In the genomic region with DNA sequence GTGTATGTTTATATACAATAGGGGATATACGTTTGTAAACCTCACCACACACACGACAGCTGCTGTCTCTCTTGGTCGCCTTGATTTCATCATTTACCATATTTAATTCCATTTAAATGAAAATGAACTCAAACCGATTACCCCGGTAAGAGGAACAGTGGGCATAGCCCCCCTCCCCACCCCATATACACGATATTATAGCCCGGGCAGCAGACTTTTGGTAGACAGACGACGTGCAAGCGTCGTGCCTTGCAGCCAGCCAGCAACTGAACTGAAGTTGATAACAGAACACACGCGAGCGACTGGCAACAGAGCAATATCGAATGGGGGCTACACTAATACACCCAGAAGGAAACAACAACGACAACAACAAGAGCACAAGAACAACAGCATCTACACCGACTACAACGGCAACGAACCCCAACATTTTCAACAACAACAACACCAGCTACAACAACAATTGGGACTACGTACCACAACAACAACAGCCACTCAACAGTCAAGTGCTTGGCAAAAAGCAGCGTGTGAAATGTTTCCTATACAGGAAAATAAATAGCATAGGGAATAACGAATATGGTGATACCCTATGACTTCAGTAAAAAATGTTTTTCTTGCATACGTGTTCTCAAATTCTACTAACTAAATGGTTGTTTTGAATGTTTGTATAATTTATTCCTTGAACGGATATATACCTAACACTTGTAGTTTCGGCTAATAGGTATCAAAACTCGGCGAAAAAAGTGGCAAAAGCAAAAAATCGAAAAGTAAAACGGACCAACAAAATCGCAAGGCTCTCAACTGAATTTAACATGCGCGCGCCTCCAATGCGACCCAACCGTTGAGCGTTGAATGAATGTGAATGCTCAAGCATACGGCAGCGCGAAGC, we compare ENCODE assay signal across 1 fruit fly cellular context.
TF ChIP-seq lines count a peak whose summit lies in the region.

No protein-coding gene starts in this region.

TF ChIP-seq in whole organism, embryonic, 481 proteins besides CTCF, POLR2A, EP300 and RAD21 (continued from another document and continues in another):
- peak; percentile 17 for TF ChIP-seq CG34422 (GFP tag; IDR thresholded peaks at IDR 0.05; lab: Robert Waterston, UW)
- TF ChIP-seq CG12391 (tag; optimal IDR thresholded peaks at IDR 0.05; lab: Kevin White, UChicago) = peak; percentile 87
- TF ChIP-seq D19A (tag; optimal IDR thresholded peaks at IDR 0.05; lab: Kevin White, UChicago) = peak; percentile 98
- peak; percentile 49 for TF ChIP-seq CG13123 (GFP tag; optimal IDR thresholded peaks at IDR 0.05; lab: Kevin White, UChicago)
- no peak for TF ChIP-seq cad (GFP tag; optimal IDR thresholded peaks at IDR 0.05; lab: Kevin White, UChicago)
- TF ChIP-seq stwl (tag; optimal IDR thresholded peaks at IDR 0.05; lab: Kevin White, UChicago) = no peak
- TF ChIP-seq row (GFP tag; IDR thresholded peaks at IDR 0.05; lab: Robert Waterston, UW) = peak; percentile 95
- TF ChIP-seq ind (GFP tag; optimal IDR thresholded peaks at IDR 0.05; lab: Kevin White, UChicago) = peak; percentile 78
- TF ChIP-seq nom (GFP tag; optimal IDR thresholded peaks at IDR 0.05; lab: Kevin White, UChicago) = no peak
- peak; percentile 85 for TF ChIP-seq phol (tag; optimal IDR thresholded peaks at IDR 0.05; lab: Kevin White, UChicago)
- TF ChIP-seq CG7745 (tag; optimal IDR thresholded peaks at IDR 0.05; lab: Kevin White, UChicago) = no peak
- TF ChIP-seq ewg (GFP tag; optimal IDR thresholded peaks at IDR 0.05; lab: Kevin White, UChicago) = peak; percentile 77
- peak; percentile 80 for TF ChIP-seq Hmr (GFP tag; optimal IDR thresholded peaks at IDR 0.05; lab: Kevin White, UChicago)
- peak; percentile 77 for TF ChIP-seq Atf6 (GFP tag; IDR thresholded peaks at IDR 0.05; lab: Robert Waterston, UW)
- peak; percentile 70 for TF ChIP-seq CG9876 (GFP tag; optimal IDR thresholded peaks at IDR 0.05; lab: Kevin White, UChicago)
- peak; percentile 95 for TF ChIP-seq crol (GFP tag; IDR thresholded peaks at IDR 0.05; lab: Robert Waterston, UW)
- TF ChIP-seq CG12104 (GFP tag; optimal IDR thresholded peaks at IDR 0.05; lab: Kevin White, UChicago) = peak; percentile 42
- TF ChIP-seq CG5180 (GFP tag; optimal IDR thresholded peaks at IDR 0.05; lab: Kevin White, UChicago) = peak; percentile 94
- TF ChIP-seq bcd (GFP tag; optimal IDR thresholded peaks at IDR 0.05; lab: Kevin White, UChicago) = peak; percentile 70
- TF ChIP-seq ems (GFP tag; optimal IDR thresholded peaks at IDR 0.05; lab: Kevin White, UChicago) = peak; percentile 81
- peak; percentile 30 for TF ChIP-seq CG15696 (tag; optimal IDR thresholded peaks at IDR 0.05; lab: Kevin White, UChicago)
- TF ChIP-seq CG16779 (GFP tag; IDR thresholded peaks at IDR 0.05; lab: Robert Waterston, UW) = peak; percentile 48; the same call in 1 of the 2 replicates
- TF ChIP-seq seq (GFP tag; IDR thresholded peaks at IDR 0.05; lab: Robert Waterston, UW) = peak; percentile 82
- TF ChIP-seq amos (GFP tag; IDR thresholded peaks at IDR 0.05; lab: Robert Waterston, UW; ENCODE audit: partially characterized antibody) = no peak; the same call in 1 of the 2 replicates
- TF ChIP-seq CG13894 (tag; optimal IDR thresholded peaks at IDR 0.05; lab: Kevin White, UChicago) = peak; percentile 88
- TF ChIP-seq CG4707 (GFP tag; optimal IDR thresholded peaks at IDR 0.05; lab: Kevin White, UChicago) = no peak
- TF ChIP-seq cas (GFP tag; IDR thresholded peaks at IDR 0.05; lab: Robert Waterston, UW) = peak; percentile 50
- TF ChIP-seq TFAM (GFP tag; optimal IDR thresholded peaks at IDR 0.05; lab: Kevin White, UChicago) = no peak
- peak; percentile 81 for TF ChIP-seq NfI (GFP tag; optimal IDR thresholded peaks at IDR 0.05; lab: Kevin White, UChicago)
- TF ChIP-seq insv (GFP tag; optimal IDR thresholded peaks at IDR 0.05; lab: Kevin White, UChicago) = no peak
- peak; percentile 72 for TF ChIP-seq scrt (GFP tag; optimal IDR thresholded peaks at IDR 0.05; lab: Kevin White, UChicago)
- peak; percentile 70 for TF ChIP-seq CG4820 (GFP tag; optimal IDR thresholded peaks at IDR 0.05; lab: Kevin White, UChicago)
- TF ChIP-seq nerfin-2 (GFP tag; IDR thresholded peaks at IDR 0.05; lab: Robert Waterston, UW; ENCODE audit: partially characterized antibody) = peak; percentile 25; the same call in 1 of the 2 replicates
- no peak for TF ChIP-seq kah (GFP tag; optimal IDR thresholded peaks at IDR 0.05; lab: Kevin White, UChicago)
- TF ChIP-seq Awh (GFP tag; IDR thresholded peaks at IDR 0.05; lab: Robert Waterston, UW) = peak; percentile 61; the same call in 1 of the 2 replicates
- peak; percentile 66 for TF ChIP-seq fd64A (GFP tag; optimal IDR thresholded peaks at IDR 0.05; lab: Kevin White, UChicago)
- TF ChIP-seq so (GFP tag; IDR thresholded peaks at IDR 0.05; lab: Robert Waterston, UW) = peak; percentile 85
- no peak for TF ChIP-seq br (optimal IDR thresholded peaks at IDR 0.05; lab: Kevin White, UChicago)
- TF ChIP-seq CG8388 (GFP tag; optimal IDR thresholded peaks at IDR 0.05; lab: Kevin White, UChicago) = peak; percentile 68
- TF ChIP-seq CG9609 (GFP tag; optimal IDR thresholded peaks at IDR 0.05; lab: Kevin White, UChicago) = peak; percentile 88
- TF ChIP-seq Sin3A (optimal IDR thresholded peaks at IDR 0.05; lab: Kevin White, UChicago) = no peak
- peak; percentile 86 for TF ChIP-seq CG14014 (GFP tag; IDR thresholded peaks at IDR 0.05; lab: Robert Waterston, UW)
- TF ChIP-seq Med (GFP tag; lab: Kevin White, UChicago) = peak; percentile 93
- peak; percentile 86 for TF ChIP-seq Camta (GFP tag; optimal IDR thresholded peaks at IDR 0.05; lab: Kevin White, UChicago)
- peak; percentile 70 for TF ChIP-seq CG10654 (GFP tag; optimal IDR thresholded peaks at IDR 0.05; lab: Kevin White, UChicago)
- peak; percentile 27; the same call in 2 of the 3 replicates for TF ChIP-seq CG11560 (tag; IDR thresholded peaks at IDR 0.05; lab: Robert Waterston, UW)
- TF ChIP-seq CG10565 (GFP tag; optimal IDR thresholded peaks at IDR 0.05; lab: Kevin White, UChicago) = peak; percentile 27
- TF ChIP-seq CG13624 (GFP tag; optimal IDR thresholded peaks at IDR 0.05; lab: Kevin White, UChicago) = peak; percentile 84
- TF ChIP-seq PHDP (tag; optimal IDR thresholded peaks at IDR 0.05; lab: Kevin White, UChicago) = peak; percentile 84
- peak; percentile 66 for TF ChIP-seq CG2889 (GFP tag; IDR thresholded peaks at IDR 0.05; lab: Robert Waterston, UW)
- peak; percentile 65 for TF ChIP-seq CG33213 (GFP tag; optimal IDR thresholded peaks at IDR 0.05; lab: Kevin White, UChicago)
- no peak for TF ChIP-seq mld (GFP tag; IDR thresholded peaks at IDR 0.05; lab: Robert Waterston, UW; ENCODE audit: partially characterized antibody)
- TF ChIP-seq E2f2 (GFP tag; IDR thresholded peaks at IDR 0.05; lab: Robert Waterston, UW) = peak; percentile 49
- TF ChIP-seq Ptx1 (GFP tag; IDR thresholded peaks at IDR 0.05; lab: Robert Waterston, UW) = peak; percentile 87
- peak; percentile 65 for TF ChIP-seq run (tag; optimal IDR thresholded peaks at IDR 0.05; lab: Kevin White, UChicago)
- TF ChIP-seq CG30431 (GFP tag; optimal IDR thresholded peaks at IDR 0.05; lab: Kevin White, UChicago) = peak; percentile 70
- no peak for TF ChIP-seq MESR4 (GFP tag; optimal IDR thresholded peaks at IDR 0.05; lab: Kevin White, UChicago)
- TF ChIP-seq CG8944 (GFP tag; optimal IDR thresholded peaks at IDR 0.05; lab: Kevin White, UChicago) = peak; percentile 76
- peak; percentile 69 for TF ChIP-seq luna (GFP tag; optimal IDR thresholded peaks at IDR 0.05; lab: Kevin White, UChicago)
- peak; percentile 77 for TF ChIP-seq CG7357 (GFP tag; IDR thresholded peaks at IDR 0.05; lab: Robert Waterston, UW)
- peak; percentile 44 for TF ChIP-seq CG31224 (GFP tag; IDR thresholded peaks at IDR 0.05; lab: Robert Waterston, UW)
- TF ChIP-seq hkb (optimal IDR thresholded peaks at IDR 0.05; lab: Kevin White, UChicago) = no peak
- TF ChIP-seq hkb (GFP tag; IDR thresholded peaks at IDR 0.05; lab: Robert Waterston, UW) = peak; percentile 90
- peak; percentile 37 for TF ChIP-seq CG9437 (GFP tag; optimal IDR thresholded peaks at IDR 0.05; lab: Kevin White, UChicago)
- peak; percentile 66 for TF ChIP-seq Bgb (GFP tag; IDR thresholded peaks at IDR 0.05; lab: Robert Waterston, UW; ENCODE audit: partially characterized antibody)
- TF ChIP-seq tio (GFP tag; optimal IDR thresholded peaks at IDR 0.05; lab: Kevin White, UChicago) = peak; percentile 77
- TF ChIP-seq schlank (tag; optimal IDR thresholded peaks at IDR 0.05; lab: Kevin White, UChicago) = peak; percentile 66
- peak; percentile 85 for TF ChIP-seq Antp (GFP tag; optimal IDR thresholded peaks at IDR 0.05; lab: Kevin White, UChicago)
- TF ChIP-seq Dfd (GFP tag; optimal IDR thresholded peaks at IDR 0.05; lab: Kevin White, UChicago) = no peak
- peak; percentile 87 for TF ChIP-seq tgo (GFP tag; IDR thresholded peaks at IDR 0.05; lab: Robert Waterston, UW)
- TF ChIP-seq nmo (GFP tag; optimal IDR thresholded peaks at IDR 0.05; lab: Kevin White, UChicago) = peak; percentile 86
- TF ChIP-seq HLHmδ (GFP tag; optimal IDR thresholded peaks at IDR 0.05; lab: Kevin White, UChicago) = peak; percentile 7
- TF ChIP-seq ci (GFP tag; IDR thresholded peaks at IDR 0.05; lab: Robert Waterston, UW) = peak; percentile 73
- peak; percentile 46 for TF ChIP-seq CG13775 (GFP tag; optimal IDR thresholded peaks at IDR 0.05; lab: Kevin White, UChicago)
- TF ChIP-seq NC2α (GFP tag; optimal IDR thresholded peaks at IDR 0.05; lab: Kevin White, UChicago) = peak; percentile 33
- peak; percentile 86 for TF ChIP-seq CG6689 (GFP tag; IDR thresholded peaks at IDR 0.05; lab: Robert Waterston, UW)
- peak; percentile 31 for TF ChIP-seq nerfin-1 (tag; optimal IDR thresholded peaks at IDR 0.05; lab: Kevin White, UChicago)
- TF ChIP-seq pum (GFP tag; optimal IDR thresholded peaks at IDR 0.05; lab: Kevin White, UChicago) = peak; percentile 73
- TF ChIP-seq trh (GFP tag; optimal IDR thresholded peaks at IDR 0.05; lab: Kevin White, UChicago) = peak; percentile 31
- TF ChIP-seq CG4854 (GFP tag; optimal IDR thresholded peaks at IDR 0.05; lab: Kevin White, UChicago) = peak; percentile 60
- TF ChIP-seq D (optimal IDR thresholded peaks at IDR 0.05; lab: Kevin White, UChicago) = no peak
- TF ChIP-seq D (GFP tag; optimal IDR thresholded peaks at IDR 0.05; lab: Kevin White, UChicago) = peak; percentile 42
- no peak for TF ChIP-seq CG13287 (GFP tag; IDR thresholded peaks at IDR 0.05; lab: Robert Waterston, UW; ENCODE audit: partially characterized antibody)
- peak; percentile 89 for TF ChIP-seq CG7786 (GFP tag; optimal IDR thresholded peaks at IDR 0.05; lab: Kevin White, UChicago)
- peak; percentile 81 for TF ChIP-seq ttk (GFP tag; IDR thresholded peaks at IDR 0.05; lab: Robert Waterston, UW)
- peak; percentile 61 for TF ChIP-seq cato (GFP tag; optimal IDR thresholded peaks at IDR 0.05; lab: Kevin White, UChicago; ENCODE audit: borderline replicate concordance)
- TF ChIP-seq CG1603 (tag; optimal IDR thresholded peaks at IDR 0.05; lab: Kevin White, UChicago) = peak; percentile 93
- TF ChIP-seq CG6175 (GFP tag; IDR thresholded peaks at IDR 0.05; lab: Robert Waterston, UW) = no peak; the same call in 2 of the 3 replicates
- TF ChIP-seq lbe (GFP tag; optimal IDR thresholded peaks at IDR 0.05; lab: Kevin White, UChicago) = peak; percentile 68
- TF ChIP-seq sug (tag; optimal IDR thresholded peaks at IDR 0.05; lab: Kevin White, UChicago) = peak; percentile 86
- TF ChIP-seq B-H1 (GFP tag; IDR thresholded peaks at IDR 0.05; lab: Robert Waterston, UW) = peak; percentile 70
- peak; percentile 31 for TF ChIP-seq chn (GFP tag; optimal IDR thresholded peaks at IDR 0.05; lab: Kevin White, UChicago)
- TF ChIP-seq CG2712 (tag; optimal IDR thresholded peaks at IDR 0.05; lab: Kevin White, UChicago) = peak; percentile 85
- peak; percentile 61 for TF ChIP-seq CG12659 (GFP tag; optimal IDR thresholded peaks at IDR 0.05; lab: Kevin White, UChicago)
- peak; percentile 67 for TF ChIP-seq CG8281 (tag; optimal IDR thresholded peaks at IDR 0.05; lab: Kevin White, UChicago)
- TF ChIP-seq Hey (tag; optimal IDR thresholded peaks at IDR 0.05; lab: Kevin White, UChicago) = peak; percentile 49
- TF ChIP-seq Oaz (GFP tag; IDR thresholded peaks at IDR 0.05; lab: Robert Waterston, UW) = peak; percentile 62
- TF ChIP-seq lab (GFP tag; optimal IDR thresholded peaks at IDR 0.05; lab: Kevin White, UChicago) = peak; percentile 77
- peak in 1 of 2 experiments; percentile 76 for TF ChIP-seq Eip74EF (GFP tag; optimal IDR thresholded peaks at IDR 0.05; lab: Kevin White, UChicago)
- no peak for TF ChIP-seq inv (GFP tag; IDR thresholded peaks at IDR 0.05; lab: Robert Waterston, UW; ENCODE audit: partially characterized antibody)
- TF ChIP-seq CG3163 (GFP tag; optimal IDR thresholded peaks at IDR 0.05; lab: Kevin White, UChicago) = peak; percentile 69
- no peak for TF ChIP-seq bigmax (GFP tag; optimal IDR thresholded peaks at IDR 0.05; lab: Kevin White, UChicago)
- peak; percentile 70 for TF ChIP-seq CG5953 (GFP tag; IDR thresholded peaks at IDR 0.05; lab: Robert Waterston, UW)
- peak; percentile 88 for TF ChIP-seq fd96Cb (tag; optimal IDR thresholded peaks at IDR 0.05; lab: Kevin White, UChicago)
- TF ChIP-seq H2.0 (GFP tag; IDR thresholded peaks at IDR 0.05; lab: Robert Waterston, UW) = peak; percentile 87
- TF ChIP-seq ssp (GFP tag; IDR thresholded peaks at IDR 0.05; lab: Robert Waterston, UW) = peak; percentile 51; the same call in 1 of the 2 replicates
- TF ChIP-seq pfk (GFP tag; optimal IDR thresholded peaks at IDR 0.05; lab: Kevin White, UChicago) = no peak
- peak; percentile 46 for TF ChIP-seq CG1647 (GFP tag; optimal IDR thresholded peaks at IDR 0.05; lab: Kevin White, UChicago)
- peak; percentile 44 for TF ChIP-seq repo (GFP tag; optimal IDR thresholded peaks at IDR 0.05; lab: Kevin White, UChicago)
- TF ChIP-seq knrl (GFP tag; IDR thresholded peaks at IDR 0.05; lab: Robert Waterston, UW; ENCODE audit: partially characterized antibody) = no peak
- peak; percentile 92 for TF ChIP-seq gem (tag; optimal IDR thresholded peaks at IDR 0.05; lab: Kevin White, UChicago)
- peak; percentile 73 for TF ChIP-seq Adf1 (GFP tag; IDR thresholded peaks at IDR 0.05; lab: Robert Waterston, UW)
- TF ChIP-seq lov (optimal IDR thresholded peaks at IDR 0.05; lab: Kevin White, UChicago) = no peak
- TF ChIP-seq lov (GFP tag; IDR thresholded peaks at IDR 0.05; lab: Robert Waterston, UW) = peak; percentile 48; the same call in 1 of the 3 replicates
- peak; percentile 82 for TF ChIP-seq CG16863 (GFP tag; optimal IDR thresholded peaks at IDR 0.05; lab: Kevin White, UChicago)
- TF ChIP-seq CG32767 (GFP tag; IDR thresholded peaks at IDR 0.05; lab: Robert Waterston, UW) = peak; percentile 79
- peak; percentile 88 for TF ChIP-seq stc (GFP tag; IDR thresholded peaks at IDR 0.05; lab: Robert Waterston, UW)
- peak; percentile 80 to 85 for TF ChIP-seq dpn (GFP tag; optimal IDR thresholded peaks at IDR 0.05; lab: Kevin White, UChicago)
- TF ChIP-seq CrebB (tag; optimal IDR thresholded peaks at IDR 0.05; lab: Kevin White, UChicago) = peak; percentile 61
- TF ChIP-seq CG5245 (GFP tag; optimal IDR thresholded peaks at IDR 0.05; lab: Kevin White, UChicago) = peak; percentile 62
